Worm (Caenorhabditis elegans): Measurements from ENCODE around the gene F16H6.3.

DNA sequence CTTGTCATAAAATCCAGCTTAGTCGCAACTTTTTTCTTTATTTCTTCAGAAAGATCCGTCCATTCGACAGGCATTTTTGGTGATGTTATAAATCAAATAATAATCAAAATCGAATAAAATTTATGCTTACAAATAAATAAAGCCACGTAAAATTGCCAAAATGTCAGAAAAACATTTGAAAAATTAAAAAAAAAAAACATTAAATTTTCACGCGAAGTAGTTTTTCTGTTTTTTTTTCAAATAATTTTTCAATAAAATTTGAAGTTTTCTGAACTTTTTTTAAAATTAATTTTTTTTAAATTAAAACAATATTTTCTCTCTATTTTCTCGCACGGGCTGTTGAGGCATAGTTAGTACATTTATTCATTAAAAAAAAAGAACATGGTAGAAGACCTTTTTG, 16.4 kb upstream of the F16H6.3 start, which contains the start of gene C31G12.4:
- TF ChIP-seq R02D3.7 (tag; optimal IDR thresholded peaks at IDR 0.05) (no peak), snpc-4 (tag; optimal IDR thresholded peaks at IDR 0.05) (no peak), nhr-23 (tag; optimal IDR thresholded peaks at IDR 0.05) (no peak), nhr-77 (tag; optimal IDR thresholded peaks at IDR 0.05) (no peak)
